Worm (Caenorhabditis elegans) whole organism, mixed stage, embryonic: ENCODE data around the gene R04D3.3.

Experiments
- M03D4.4 ChIP-seq: sonication (generic microtip); optimal IDR thresholded peaks from 2 replicates; lab custom pipeline; 2017; ENCODE audit warnings: mild to moderate bottlenecking, missing genetic modification characterization, missing compliant biosample characterization
- bed-3 ChIP-seq: fragments of 200-800 bp; sonication (Bioruptor generic); optimal IDR thresholded peaks from 3 replicates; lab custom pipeline; 2018; ENCODE audit warnings: mild to moderate bottlenecking, missing genetic modification characterization, moderate library complexity, missing compliant biosample characterization
- blmp-1 ChIP-seq: fragments of 150-350 bp; optimal IDR thresholded peaks from 2 replicates; lab custom pipeline; 2014; ENCODE audit warnings: missing biosample characterization, missing genetic modification characterization
- ceh-39 ChIP-seq: fragments of 150-350 bp; optimal IDR thresholded peaks from 2 replicates; lab custom pipeline; 2014; ENCODE audit warnings: missing biosample characterization, missing genetic modification characterization
- ceh-43 ChIP-seq: fragments of 200-800 bp; sonication (Bioruptor generic); optimal IDR thresholded peaks from 2 replicates; lab custom pipeline; 2018; ENCODE audit warnings: mild to moderate bottlenecking, missing genetic modification characterization, moderate library complexity, missing compliant biosample characterization
- ceh-83 ChIP-seq: fragments of 200-800 bp; sonication (Bioruptor generic); optimal IDR thresholded peaks from 2 replicates; lab custom pipeline; 2018; ENCODE audit warnings: mild to moderate bottlenecking, missing genetic modification characterization, missing compliant biosample characterization
- ces-1 ChIP-seq: fragments of 150-350 bp; optimal IDR thresholded peaks from 2 replicates; lab custom pipeline; 2014; ENCODE audit warnings: missing biosample characterization, missing genetic modification reagents, missing genetic modification characterization
- cnd-1 ChIP-seq: fragments of 200-800 bp; sonication (Bioruptor generic); optimal IDR thresholded peaks from 2 replicates; lab custom pipeline; 2018; ENCODE audit warnings: mild to moderate bottlenecking, missing genetic modification characterization, missing compliant biosample characterization
- drap-1 ChIP-seq: fragments of 200-800 bp; sonication (Bioruptor generic); optimal IDR thresholded peaks from 3 replicates; lab custom pipeline; 2018; ENCODE audit warnings: mild to moderate bottlenecking, missing genetic modification characterization, missing compliant biosample characterization
- elt-1 ChIP-seq: sonication (generic microtip); optimal IDR thresholded peaks from 2 replicates; lab custom pipeline; 2017; ENCODE audit warnings: missing genetic modification characterization, mild to moderate bottlenecking, missing compliant biosample characterization, antibody characterized with exemption, moderate library complexity, borderline replicate concordance; ENCODE audit not compliant: insufficient read depth
- elt-3 ChIP-seq: fragments of 150-350 bp; optimal IDR thresholded peaks from 2 replicates; lab custom pipeline; 2014; ENCODE audit warnings: missing biosample characterization, missing genetic modification characterization
- flh-1 ChIP-seq: fragments of 200-800 bp; sonication (Bioruptor generic); optimal IDR thresholded peaks from 2 replicates; lab custom pipeline; 2018; ENCODE audit warnings: mild to moderate bottlenecking, missing genetic modification characterization, moderate library complexity, missing compliant biosample characterization
- ham-2 ChIP-seq: fragments of 200-800 bp; sonication (Bioruptor generic); optimal IDR thresholded peaks from 2 replicates; lab custom pipeline; 2018; ENCODE audit warnings: mild to moderate bottlenecking, missing genetic modification characterization, missing compliant biosample characterization
- hlh-1 ChIP-seq: fragments of 150-350 bp; optimal IDR thresholded peaks from 2 replicates; lab custom pipeline; 2014; ENCODE audit warnings: missing biosample characterization, missing genetic modification reagents, missing genetic modification characterization
- lin-13 ChIP-seq: fragments of 150-350 bp; optimal IDR thresholded peaks from 2 replicates; lab custom pipeline; 2014; ENCODE audit warnings: missing biosample characterization, missing genetic modification characterization
- lin-32 ChIP-seq: fragments of 200-800 bp; sonication (Bioruptor generic); optimal IDR thresholded peaks from 2 replicates; lab custom pipeline; 2018; ENCODE audit warnings: mild to moderate bottlenecking, missing genetic modification characterization, missing compliant biosample characterization
- lsy-2 ChIP-seq: fragments of 150-350 bp; optimal IDR thresholded peaks from 2 replicates; lab custom pipeline; 2014; ENCODE audit warnings: missing biosample characterization, missing genetic modification characterization
- mab-5 ChIP-seq: fragments of 150-350 bp; optimal IDR thresholded peaks from 2 replicates; lab custom pipeline; 2014; ENCODE audit warnings: missing biosample characterization, missing genetic modification characterization
- mep-1 ChIP-seq: fragments of 150-350 bp; optimal IDR thresholded peaks from 2 replicates; lab custom pipeline; 2017; ENCODE audit warnings: missing biosample characterization, missing genetic modification reagents, missing genetic modification characterization, inconsistent platforms
- mls-2 ChIP-seq: sonication (generic microtip); optimal IDR thresholded peaks from 2 replicates; lab custom pipeline; 2016; ENCODE audit warnings: mild to moderate bottlenecking, missing genetic modification characterization, moderate library complexity, missing compliant biosample characterization
- nhr-12 ChIP-seq: fragments of 150-350 bp; optimal IDR thresholded peaks from 2 replicates; lab custom pipeline; 2014; ENCODE audit warnings: missing biosample characterization, missing genetic modification characterization
- nhr-2 ChIP-seq: fragments of 150-350 bp; optimal IDR thresholded peaks from 2 replicates; lab custom pipeline; 2014; ENCODE audit warnings: missing biosample characterization, missing genetic modification characterization
- nhr-237 ChIP-seq: fragments of 150-350 bp; optimal IDR thresholded peaks from 2 replicates; lab custom pipeline; 2014; ENCODE audit warnings: missing biosample characterization, missing genetic modification characterization
- pha-4 ChIP-seq: fragments of 150-350 bp; optimal IDR thresholded peaks from 2 replicates; lab custom pipeline; 2018; ENCODE audit warnings: missing biosample characterization, missing genetic modification reagents, missing genetic modification characterization
- sem-2 ChIP-seq: fragments of 200-800 bp; sonication (Bioruptor generic); optimal IDR thresholded peaks from 2 replicates; lab custom pipeline; 2018; ENCODE audit warnings: mild to moderate bottlenecking, missing genetic modification characterization, missing compliant biosample characterization
- snpc-4 ChIP-seq: fragments of 150-350 bp; optimal IDR thresholded peaks from 2 replicates; lab custom pipeline; 2014; ENCODE audit warnings: missing biosample characterization, missing genetic modification characterization
- sptf-1 ChIP-seq: sonication (generic microtip); optimal IDR thresholded peaks from 2 replicates; lab custom pipeline; 2017; ENCODE audit warnings: mild to moderate bottlenecking, missing genetic modification characterization, moderate library complexity, missing compliant biosample characterization
- unc-120 ChIP-seq: sonication (generic microtip); optimal IDR thresholded peaks from 2 replicates; lab custom pipeline; 2017; ENCODE audit warnings: missing genetic modification characterization, missing compliant biosample characterization; ENCODE audit not compliant: poor library complexity, severe bottlenecking
- unc-62 ChIP-seq: fragments of 150-350 bp; optimal IDR thresholded peaks from 2 replicates; lab custom pipeline; 2014; ENCODE audit warnings: missing biosample characterization, missing genetic modification reagents, missing genetic modification characterization
- zip-8 ChIP-seq: fragments of 150-350 bp; optimal IDR thresholded peaks from 2 replicates; lab custom pipeline; 2014; ENCODE audit warnings: missing biosample characterization, missing genetic modification characterization
- ztf-11 ChIP-seq: fragments of 150-350 bp; optimal IDR thresholded peaks from 2 replicates; lab custom pipeline; 2014; ENCODE audit warnings: missing biosample characterization, missing genetic modification characterization

The R04D3.3 gene

ce11 chrX:13262195-13262594 is 28.2 kb downstream of the R04D3.3 start, which contains the start of gene K09A11.1:
TSS of gene K09A11.1 (plus strand) at chrX:13262495.
- TF ChIP-seq lin-13: no peak
- no peak for TF ChIP-seq blmp-1 (tag; lab: Kevin White, UChicago)
- TF ChIP-seq lsy-2: no peak
- no peak for TF ChIP-seq nhr-237 (tag; lab: Kevin White, UChicago)

ce11 chrX:13257577-13257976 is 32.9 kb downstream of the R04D3.3 start, which contains the start of gene K08H2.10:
TSS of gene K08H2.10 (plus strand) at chrX:13257806.
- TF ChIP-seq unc-62 (GFP tag; lab: Kevin White, UChicago) (no peak), ceh-83 (GFP tag; lab: Kevin White, UChicago) (no peak), mls-2 (tag; lab: Kevin White, UChicago) (no peak)

- TF ChIP-seq pha-4 (no peak), nhr-237 (tag; lab: Kevin White, UChicago) (no peak), lin-13 (no peak), flh-1 (GFP tag; lab: Kevin White, UChicago) (no peak), sptf-1 (tag; lab: Kevin White, UChicago) (no peak), unc-62 (GFP tag; lab: Kevin White, UChicago) (no peak), snpc-4 (tag; lab: Kevin White, UChicago) (no peak), ham-2 (GFP tag; lab: Kevin White, UChicago) (no peak), zip-8 (no peak), lsy-2 (no peak)
Measured at ce11 chrX:13251914-13252434, 38.5 kb downstream of the R04D3.3 start, which contains the start of gene nhr-32. TSS of gene nhr-32 (plus strand) at chrX:13251964.

- TF ChIP-seq lin-13 (peak; percentile 41), mep-1 (peak; percentile 85), M03D4.4 (tag; lab: Kevin White, UChicago) (no peak), elt-3 (tag; lab: Kevin White, UChicago) (no peak), nhr-2 (tag; lab: Kevin White, UChicago) (peak; percentile 63), ceh-83 (GFP tag; lab: Kevin White, UChicago) (no peak), cnd-1 (tag; lab: Kevin White, UChicago) (no peak), unc-120 (tag; lab: Kevin White, UChicago) (peak; percentile 76), hlh-1 (peak; percentile 94), bed-3 (GFP tag; lab: Kevin White, UChicago) (no peak), ztf-11 (tag; lab: Kevin White, UChicago) (no peak), lin-32 (GFP tag; lab: Kevin White, UChicago) (no peak), pha-4 (peak; percentile 72), ceh-43 (GFP tag; lab: Kevin White, UChicago) (peak; percentile 7), ces-1 (GFP tag; lab: Kevin White, UChicago) (peak; percentile 86), sptf-1 (tag; lab: Kevin White, UChicago) (peak; percentile 22), nhr-237 (tag; lab: Kevin White, UChicago) (peak; percentile 29), ham-2 (GFP tag; lab: Kevin White, UChicago) (peak; percentile 43), unc-62 (GFP tag; lab: Kevin White, UChicago) (peak; percentile 81), drap-1 (GFP tag; lab: Kevin White, UChicago) (peak; percentile 3), mab-5 (tag; lab: Kevin White, UChicago) (no peak), elt-1 (peak; percentile 76), mls-2 (tag; lab: Kevin White, UChicago) (peak; percentile 64), zip-8 (no peak)
Measured at ce11 chrX:13251354-13251843, 39.0 kb downstream of the R04D3.3 start.

- TF ChIP-seq zip-8 (no peak), sptf-1 (tag; lab: Kevin White, UChicago) (no peak), lin-13 (no peak), elt-3 (tag; lab: Kevin White, UChicago) (no peak), elt-1 (no peak), cnd-1 (tag; lab: Kevin White, UChicago) (no peak), unc-120 (tag; lab: Kevin White, UChicago) (no peak), drap-1 (GFP tag; lab: Kevin White, UChicago) (no peak), sem-2 (no peak), M03D4.4 (tag; lab: Kevin White, UChicago) (no peak), ceh-39 (tag; lab: Kevin White, UChicago) (no peak), snpc-4 (tag; lab: Kevin White, UChicago) (no peak), mep-1 (no peak), nhr-12 (tag; lab: Kevin White, UChicago) (no peak), nhr-2 (tag; lab: Kevin White, UChicago) (no peak)
Measured at ce11 chrX:13250163-13250562, 40.3 kb downstream of the R04D3.3 start.
